Fruit fly (Drosophila melanogaster) whole organism, embryonic: ENCODE data around the gene veli.

Source experiments
- Asciz ChIP-seq: fragments of 200-800 bp; sonication (Bioruptor generic); optimal IDR thresholded peaks from 2 replicates; lab custom pipeline; 2017; ENCODE audit warnings: missing biosample characterization, mild to moderate bottlenecking, missing genetic modification characterization, missing genetic modification reagents
- Atf-2 ChIP-seq: fragments of 200-800 bp; sonication (Bioruptor generic); optimal IDR thresholded peaks from 2 replicates; lab custom pipeline; 2016; ENCODE audit warnings: missing biosample characterization, missing genetic modification characterization
- B-H1 ChIP-seq: fragments of 200-800 bp; sonication (Bioruptor generic); IDR thresholded peaks from 3 replicates; pipeline ENCODE4 v1.3.6; 2022; ENCODE audit warnings: missing biosample characterization, missing genetic modification characterization
- CG10147 ChIP-seq: fragments of 200-800 bp; sonication (Bioruptor generic); optimal IDR thresholded peaks from 2 replicates; lab custom pipeline; 2019; ENCODE audit warnings: missing biosample characterization, mild to moderate bottlenecking, missing genetic modification characterization, moderate library complexity
- CG10209 ChIP-seq: fragments of 200-800 bp; sonication (Bioruptor generic); optimal IDR thresholded peaks from 3 replicates; lab custom pipeline; 2017; ENCODE audit warnings: missing biosample characterization, mild to moderate bottlenecking, missing genetic modification characterization, missing genetic modification reagents
- CG10431 ChIP-seq: fragments of 200-800 bp; sonication (Bioruptor generic); optimal IDR thresholded peaks from 3 replicates; lab custom pipeline; 2018; ENCODE audit warnings: missing biosample characterization, mild to moderate bottlenecking, missing genetic modification characterization
- CG10565 ChIP-seq: fragments of 200-800 bp; sonication (Bioruptor generic); optimal IDR thresholded peaks from 3 replicates; lab custom pipeline; 2016; ENCODE audit warnings: missing biosample characterization, mild to moderate bottlenecking, missing genetic modification characterization
- CG11723 ChIP-seq: fragments of 200-800 bp; sonication (Bioruptor generic); optimal IDR thresholded peaks from 2 replicates; lab custom pipeline; 2017; ENCODE audit warnings: missing biosample characterization, mild to moderate bottlenecking, missing genetic modification characterization
- CG12071 ChIP-seq: fragments of 200-800 bp; sonication (Bioruptor generic); optimal IDR thresholded peaks from 3 replicates; lab custom pipeline; 2018; ENCODE audit warnings: missing biosample characterization, mild to moderate bottlenecking, missing genetic modification characterization
- CG12155 ChIP-seq: fragments of 200-800 bp; sonication (Bioruptor generic); optimal IDR thresholded peaks from 3 replicates; lab custom pipeline; 2016; ENCODE audit warnings: missing biosample characterization, missing genetic modification characterization
- CG14441 ChIP-seq: fragments of 200-800 bp; sonication (Bioruptor generic); IDR thresholded peaks from 2 replicates; pipeline ENCODE4 v1.3.6; 2022; ENCODE audit warnings: missing biosample characterization, missing genetic modification characterization
- CG15601 ChIP-seq: fragments of 200-800 bp; sonication (Bioruptor generic); optimal IDR thresholded peaks from 3 replicates; lab custom pipeline; 2019; ENCODE audit warnings: missing biosample characterization, mild to moderate bottlenecking, missing genetic modification characterization, moderate library complexity
- CG16813 ChIP-seq: fragments of 200-800 bp; sonication (Bioruptor generic); IDR thresholded peaks from 3 replicates; pipeline ENCODE4 v1.3.6; 2022; ENCODE audit warnings: missing biosample characterization, missing genetic modification characterization; ENCODE audit not compliant: partially characterized antibody
- CG17829 ChIP-seq: fragments of 200-800 bp; optimal IDR thresholded peaks from 2 replicates; lab custom pipeline; 2019; ENCODE audit warnings: missing biosample characterization, mild to moderate bottlenecking, missing genetic modification characterization, moderate library complexity
- CG30020 ChIP-seq: fragments of 200-800 bp; optimal IDR thresholded peaks from 2 replicates; lab custom pipeline; 2019; ENCODE audit warnings: missing biosample characterization, mild to moderate bottlenecking, missing genetic modification characterization, moderate library complexity
- CG30431 ChIP-seq: fragments of 200-800 bp; sonication (Bioruptor generic); optimal IDR thresholded peaks from 2 replicates; lab custom pipeline; 2017; ENCODE audit warnings: missing biosample characterization, missing genetic modification characterization
- CG33213 ChIP-seq: fragments of 200-800 bp; sonication (Bioruptor generic); optimal IDR thresholded peaks from 3 replicates; lab custom pipeline; 2016; ENCODE audit warnings: missing biosample characterization, missing genetic modification characterization
- CG3847 ChIP-seq: fragments of 200-800 bp; sonication (Bioruptor generic); IDR thresholded peaks from 2 replicates; pipeline ENCODE4 v1.3.6; 2022; ENCODE audit warnings: missing biosample characterization, missing genetic modification characterization
- CG4707 ChIP-seq: fragments of 200-800 bp; sonication (Bioruptor generic); optimal IDR thresholded peaks from 2 replicates; lab custom pipeline; 2018; ENCODE audit warnings: missing biosample characterization, mild to moderate bottlenecking, missing genetic modification characterization, moderate library complexity
- CG6683 ChIP-seq: fragments of 200-800 bp; sonication (Bioruptor generic); optimal IDR thresholded peaks from 2 replicates; lab custom pipeline; 2017; ENCODE audit warnings: missing biosample characterization, mild to moderate bottlenecking, missing genetic modification characterization, missing genetic modification reagents
- CG6765 ChIP-seq: fragments of 200-800 bp; sonication (Bioruptor generic); optimal IDR thresholded peaks from 3 replicates; lab custom pipeline; 2017; ENCODE audit warnings: missing biosample characterization, mild to moderate bottlenecking, missing genetic modification characterization
- CG8944 ChIP-seq: fragments of 200-800 bp; sonication (Bioruptor generic); optimal IDR thresholded peaks from 3 replicates; lab custom pipeline; 2016; ENCODE audit warnings: missing biosample characterization, missing genetic modification characterization
- CTCF ChIP-seq: fragments of 200-800 bp; sonication (Bioruptor generic); optimal IDR thresholded peaks from 2 replicates; lab custom pipeline; 2017; ENCODE audit warnings: missing biosample characterization, mild to moderate bottlenecking, missing genetic modification characterization, moderate library complexity
- CkIIα-i1 ChIP-seq: fragments of 200-800 bp; sonication (Bioruptor generic); IDR thresholded peaks from 2 replicates; pipeline ENCODE4 v1.3.6; 2022; ENCODE audit warnings: missing biosample characterization, missing genetic modification characterization
- D ChIP-seq, 2 experiments: fragments of 200-800 bp in 1 of 2; fragments of >200 bp in 1 of 2; sonication (Bioruptor generic) in 1 of 2; optimal IDR thresholded peaks; 2 replicates in 1 of 2; 3 replicates in 1 of 2; lab custom pipeline; 2017; ENCODE audit warnings: mild to moderate bottlenecking in 1 of 2, missing biosample characterization in 1 of 2, missing genetic modification characterization in 1 of 2, missing genetic modification reagents in 1 of 2
- Elba2 ChIP-seq: fragments of 200-800 bp; sonication (Bioruptor generic); optimal IDR thresholded peaks from 3 replicates; lab custom pipeline; 2016; ENCODE audit warnings: missing biosample characterization, missing genetic modification characterization
- H15 ChIP-seq: fragments of 200-800 bp; sonication (Bioruptor generic); IDR thresholded peaks from 3 replicates; pipeline ENCODE4 v1.3.6; 2022; ENCODE audit warnings: missing biosample characterization, missing genetic modification characterization
- HLH4C ChIP-seq: fragments of 200-800 bp; sonication (Bioruptor generic); IDR thresholded peaks from 3 replicates; pipeline ENCODE4 v1.3.6; 2022; ENCODE audit warnings: missing biosample characterization, missing genetic modification characterization; ENCODE audit not compliant: partially characterized antibody
- HLH54F ChIP-seq: fragments of 200-800 bp; sonication (Bioruptor generic); optimal IDR thresholded peaks from 3 replicates; lab custom pipeline; 2016; ENCODE audit warnings: missing biosample characterization, missing genetic modification characterization
- Mad ChIP-seq: fragments of 200-800 bp; sonication (Bioruptor generic); optimal IDR thresholded peaks from 2 replicates; lab custom pipeline; 2016; ENCODE audit warnings: missing biosample characterization, missing genetic modification characterization
- Stat92E ChIP-seq, 3 experiments: fragments of >200 bp in 2 of 3; fragments of 200-800 bp in 1 of 3; sonication (Bioruptor generic) in 1 of 3; optimal IDR thresholded peaks; 2 replicates each; lab custom pipeline; 2017 to 2019; ENCODE audit warnings: missing biosample characterization in 3 of 3, missing genetic modification characterization in 3 of 3, mild to moderate bottlenecking in 1 of 3, moderate library complexity in 1 of 3
- Usf ChIP-seq: fragments of 200-800 bp; sonication (Bioruptor generic); optimal IDR thresholded peaks from 2 replicates; lab custom pipeline; 2017; ENCODE audit warnings: missing genotype, missing biosample characterization, missing genetic modification characterization
- ap ChIP-seq: fragments of 200-800 bp; sonication (Bioruptor generic); IDR thresholded peaks from 2 replicates; pipeline ENCODE4 v1.3.6; 2022; ENCODE audit warnings: missing biosample characterization, missing genetic modification characterization
- bsh ChIP-seq, 2 experiments: fragments of 200-800 bp; sonication (Bioruptor generic); optimal IDR thresholded peaks; 2 replicates each; lab custom pipeline; 2017 to 2018; ENCODE audit warnings: mild to moderate bottlenecking in 2 of 2, missing biosample characterization in 2 of 2, missing genetic modification characterization in 2 of 2, moderate library complexity in 1 of 2
- chinmo ChIP-seq: fragments of 200-800 bp; sonication (Bioruptor generic); IDR thresholded peaks from 4 replicates; pipeline ENCODE4 v1.3.6; 2022; ENCODE audit warnings: missing biosample characterization, missing genetic modification characterization; ENCODE audit not compliant: partially characterized antibody
- fd3F ChIP-seq: fragments of 200-800 bp; sonication (Bioruptor generic); optimal IDR thresholded peaks from 2 replicates; lab custom pipeline; 2018; ENCODE audit warnings: missing biosample characterization, mild to moderate bottlenecking, missing genetic modification characterization, moderate library complexity
- gce ChIP-seq: fragments of 200-800 bp; sonication (Bioruptor generic); IDR thresholded peaks from 3 replicates; pipeline ENCODE4 v1.3.6; 2022; ENCODE audit warnings: missing biosample characterization, missing genetic modification characterization
- gfzf ChIP-seq: fragments of 200-800 bp; sonication (Bioruptor generic); optimal IDR thresholded peaks from 2 replicates; lab custom pipeline; 2016; ENCODE audit warnings: missing biosample characterization, mild to moderate bottlenecking, missing genetic modification characterization, moderate library complexity
- gt ChIP-seq: fragments of 200-800 bp; sonication (Bioruptor generic); IDR thresholded peaks from 2 replicates; pipeline ENCODE4 v1.3.6; 2022; ENCODE audit warnings: missing biosample characterization, missing genetic modification characterization
- h ChIP-seq: fragments of >200 bp; optimal IDR thresholded peaks from 2 replicates; lab custom pipeline; 2017
- kah ChIP-seq: fragments of 200-800 bp; sonication (Bioruptor generic); optimal IDR thresholded peaks from 2 replicates; lab custom pipeline; 2018; ENCODE audit warnings: missing biosample characterization, mild to moderate bottlenecking, missing genetic modification characterization
- lola ChIP-seq, 3 experiments: fragments of >200 bp in 2 of 3; fragments of 200-800 bp in 1 of 3; sonication (Bioruptor generic) in 1 of 3; optimal IDR thresholded peaks; 2 replicates each; lab custom pipeline; 2017 to 2019; ENCODE audit warnings: missing biosample characterization in 3 of 3, missing genetic modification characterization in 3 of 3, mild to moderate bottlenecking in 1 of 3, moderate library complexity in 1 of 3
- nerfin-1 ChIP-seq: fragments of 200-800 bp; sonication (Bioruptor generic); optimal IDR thresholded peaks from 3 replicates; lab custom pipeline; 2019; ENCODE audit warnings: missing biosample characterization, mild to moderate bottlenecking, missing genetic modification characterization, moderate library complexity
- nerfin-2 ChIP-seq: fragments of 200-800 bp; sonication (Bioruptor generic); IDR thresholded peaks from 2 replicates; pipeline ENCODE4 v1.3.6; 2022; ENCODE audit warnings: missing biosample characterization, missing genetic modification characterization; ENCODE audit not compliant: partially characterized antibody
- pan ChIP-seq, 4 experiments: fragments of >200 bp in 3 of 4; fragments of 200-800 bp in 1 of 4; sonication (Bioruptor generic) in 1 of 4; optimal IDR thresholded peaks in 3 of 4; IDR thresholded peaks in 1 of 4; 2 replicates each; pipeline versions ENCODE4 v1.3.6 to Lab custom; 2017 to 2022; ENCODE audit warnings: missing biosample characterization in 2 of 4, missing genetic modification characterization in 2 of 4, mixed read lengths in 1 of 4
- psq ChIP-seq: fragments of 200-800 bp; sonication (Bioruptor generic); optimal IDR thresholded peaks from 2 replicates; lab custom pipeline; 2017; ENCODE audit warnings: missing biosample characterization, missing genetic modification characterization
- schlank ChIP-seq: fragments of 200-800 bp; sonication (Bioruptor generic); optimal IDR thresholded peaks from 2 replicates; lab custom pipeline; 2018; ENCODE audit warnings: missing biosample characterization, mild to moderate bottlenecking, missing genetic modification characterization
- slp2 ChIP-seq: fragments of 200-800 bp; sonication (Bioruptor generic); optimal IDR thresholded peaks from 2 replicates; lab custom pipeline; 2016; ENCODE audit warnings: missing biosample characterization, missing genetic modification characterization
- z ChIP-seq: fragments of 200-800 bp; sonication (Bioruptor generic); IDR thresholded peaks from 3 replicates; pipeline ENCODE4 v1.3.6; 2022; ENCODE audit warnings: missing biosample characterization, missing genetic modification characterization

Gene veli

DNA sequence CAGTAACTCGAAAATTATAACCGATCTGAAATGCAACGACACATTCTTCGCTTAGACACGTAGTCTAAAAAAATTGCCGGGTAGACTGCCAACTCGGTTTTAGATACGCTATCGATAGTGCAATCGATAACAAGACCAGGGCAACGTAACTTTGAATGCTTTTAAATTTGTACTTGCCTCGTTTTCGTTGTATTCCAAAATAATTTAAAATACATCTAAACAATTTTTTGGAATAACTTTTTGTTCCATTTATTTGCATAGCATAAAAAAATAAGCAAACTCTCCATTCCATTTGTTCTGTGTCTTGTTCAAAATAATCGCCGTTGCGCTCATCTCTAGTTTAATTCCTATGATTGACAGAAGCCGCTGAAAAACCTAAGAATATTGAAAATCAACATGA, 4.2 kb upstream of the veli start, which contains the start of the genes Stt3B and CG11839 (continued):
- TF ChIP-seq pan (optimal IDR thresholded peaks at IDR 0.05; lab: Kevin White, UChicago) (no peak), pan (GFP tag; optimal IDR thresholded peaks at IDR 0.05 in 1 of 2, IDR thresholded peaks at IDR 0.05 in 1 of 2) (peak in 1 of 2 experiments; percentile 50), CG8944 (GFP tag; lab: Kevin White, UChicago) (peak; percentile 71), Atf-2 (GFP tag; lab: Kevin White, UChicago) (peak; percentile 70), CG12155 (GFP tag; lab: Kevin White, UChicago) (peak; percentile 79), fd3F (GFP tag; lab: Kevin White, UChicago) (peak; percentile 62), Usf (GFP tag; lab: Kevin White, UChicago) (no peak), CG10209 (GFP tag; lab: Kevin White, UChicago) (no peak), gt (GFP tag; lab: Robert Waterston, UW) (no peak), kah (GFP tag; lab: Kevin White, UChicago) (no peak), CG11723 (GFP tag; lab: Kevin White, UChicago) (no peak), CG6683 (GFP tag; lab: Kevin White, UChicago) (no peak), CG15601 (tag; lab: Kevin White, UChicago) (peak; percentile 72), CG10431 (peak; percentile 27), CG33213 (GFP tag; lab: Kevin White, UChicago) (peak; percentile 69), H15 (GFP tag; lab: Robert Waterston, UW) (no peak), schlank (tag; lab: Kevin White, UChicago) (peak; percentile 18), Elba2 (peak; percentile 24), CG6765 (GFP tag; lab: Kevin White, UChicago) (peak; percentile 4), nerfin-2 (GFP tag; lab: Robert Waterston, UW) (peak; percentile 70; the same call in 1 of the 2 replicates), z (GFP tag; lab: Robert Waterston, UW) (no peak), CG14441 (peak; percentile 79), HLH54F (GFP tag; lab: Kevin White, UChicago) (peak; percentile 79), Asciz (GFP tag; lab: Kevin White, UChicago) (no peak), Stat92E (GFP tag; optimal IDR thresholded peaks at IDR 0.05; lab: Kevin White, UChicago) (peak in 1 of 3 experiments; percentile 33), CG10565 (GFP tag; lab: Kevin White, UChicago) (no peak), CG4707 (GFP tag; lab: Kevin White, UChicago) (no peak), CG30431 (GFP tag; lab: Kevin White, UChicago) (no peak), gce (GFP tag; lab: Robert Waterston, UW) (no peak), nerfin-1 (peak; percentile 72), CG17829 (tag; lab: Kevin White, UChicago) (peak; percentile 72), chinmo (GFP tag; lab: Robert Waterston, UW) (peak; percentile 64; the same call in 2 of the 4 replicates), CkIIα-i1 (GFP tag; lab: Robert Waterston, UW) (no peak), CG10147 (GFP tag; lab: Kevin White, UChicago) (no peak), Mad (peak; percentile 72), ap (GFP tag; lab: Robert Waterston, UW) (no peak), B-H1 (peak; percentile 24; the same call in 1 of the 3 replicates), CG30020 (peak; percentile 91), gfzf (GFP tag; lab: Kevin White, UChicago) (peak; percentile 46), CG3847 (peak; percentile 91), CTCF (no peak), CG12071 (GFP tag; lab: Kevin White, UChicago) (no peak), slp2 (GFP tag; lab: Kevin White, UChicago) (peak; percentile 54), bsh (GFP tag; optimal IDR thresholded peaks at IDR 0.05; lab: Kevin White, UChicago) (no peak), HLH4C (peak; percentile 83), psq (GFP tag; lab: Kevin White, UChicago) (peak; percentile 42), CG16813 (peak; percentile 95), h (lab: Kevin White, UChicago) (no peak), lola (GFP tag; optimal IDR thresholded peaks at IDR 0.05; lab: Kevin White, UChicago) (peak in 1 of 3 experiments; percentile 68), D (optimal IDR thresholded peaks at IDR 0.05; lab: Kevin White, UChicago) (no peak), D (GFP tag; optimal IDR thresholded peaks at IDR 0.05; lab: Kevin White, UChicago) (no peak)
